Worm (Caenorhabditis elegans): ENCODE results near the gene Y49F6B.2.

- TF ChIP-seq dao-5 (tag; optimal IDR thresholded peaks at IDR 0.05) = peak; percentile 15
- peak; percentile 79 for TF ChIP-seq him-1 (tag; optimal IDR thresholded peaks at IDR 0.05)
- peak; percentile 41 for TF ChIP-seq W03F9.2 (tag; optimal IDR thresholded peaks at IDR 0.05)
Measured at ce11 chrII:3518961-3519544, 16.3 kb downstream of the Y49F6B.2 start, which contains the start of gene clec-126.

All from whole organism, L4/young adult.